Worm (Caenorhabditis elegans): ENCODE measurements around the gene Y47D7A.7.

DNA sequence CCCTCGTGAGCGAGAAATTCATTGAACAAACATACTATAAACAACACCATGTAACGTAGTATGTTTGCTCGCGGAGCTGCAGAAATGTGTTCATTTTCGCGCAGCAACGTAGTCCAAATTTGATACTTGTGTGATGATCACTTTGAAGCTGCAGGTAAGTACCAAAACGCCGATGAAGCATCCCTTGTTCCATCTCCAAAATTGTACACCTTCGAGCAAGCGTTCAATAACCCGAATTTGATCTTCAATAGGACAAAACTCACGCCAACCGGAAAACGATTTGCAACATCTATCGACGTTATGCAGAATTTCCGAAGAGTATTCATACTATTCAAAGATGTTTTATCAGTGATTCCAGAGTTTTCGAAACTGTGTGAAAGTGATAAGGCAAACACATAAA lies 9.0 kb downstream of the Y47D7A.7 start, which contains the start of gene Y47D7A.3:
- no peak for TF ChIP-seq ces-1 (GFP tag; optimal IDR thresholded peaks at IDR 0.05)
- TF ChIP-seq elt-3 (tag; optimal IDR thresholded peaks at IDR 0.05) = no peak
- no peak for TF ChIP-seq unc-39 (tag; optimal IDR thresholded peaks at IDR 0.05)
- TF ChIP-seq cnd-1 (tag; optimal IDR thresholded peaks at IDR 0.05) = no peak
- no peak for TF ChIP-seq unc-62 (GFP tag; optimal IDR thresholded peaks at IDR 0.05)
- no peak for TF ChIP-seq sptf-1 (tag; optimal IDR thresholded peaks at IDR 0.05)
- TF ChIP-seq snpc-4 (tag; optimal IDR thresholded peaks at IDR 0.05) = no peak
- no peak for TF ChIP-seq ztf-11 (tag; optimal IDR thresholded peaks at IDR 0.05)
- TF ChIP-seq lin-32 (GFP tag; optimal IDR thresholded peaks at IDR 0.05) = no peak
- no peak for TF ChIP-seq lin-13 (tag; optimal IDR thresholded peaks at IDR 0.05)
- no peak for TF ChIP-seq lsy-2 (tag; optimal IDR thresholded peaks at IDR 0.05)
- TF ChIP-seq mep-1 (tag; optimal IDR thresholded peaks at IDR 0.05) = no peak

Measured in whole organism, mixed stage, embryonic.